Worm (Caenorhabditis elegans): Measurements from ENCODE around the gene emc-5.

The emc-5 gene

ce11 chrII:11473525-11474181, 22.9 kb upstream of the emc-5 start, which contains the start of the genes metl-1 and W02B12.11 (continued):
- TF ChIP-seq hmg-1.2 (GFP tag; IDR thresholded peaks at IDR 0.05) (peak; percentile 92), rcor-1 (GFP tag; IDR thresholded peaks at IDR 0.05) (peak; percentile 92), akir-1 (GFP tag; optimal IDR thresholded peaks at IDR 0.05) (no peak), hmg-20 (GFP tag; IDR thresholded peaks at IDR 0.05) (peak; percentile 80), F57A8.1 (GFP tag; optimal IDR thresholded peaks at IDR 0.05) (no peak), pbrm-1 (GFP tag; IDR thresholded peaks at IDR 0.05) (peak; percentile 90), nhr-90 (tag; optimal IDR thresholded peaks at IDR 0.05) (no peak), attf-6 (GFP tag; IDR thresholded peaks at IDR 0.05) (no peak), xnd-1 (tag; optimal IDR thresholded peaks at IDR 0.05) (peak; percentile 61), lsy-27 (tag; optimal IDR thresholded peaks at IDR 0.05; ENCODE audit: borderline replicate concordance, insufficient read depth) (no peak), madf-6 (GFP tag; IDR thresholded peaks at IDR 0.05) (peak; percentile 91), snpc-3.4 (tag; optimal IDR thresholded peaks at IDR 0.05) (peak; percentile 41), nhr-27 (tag; optimal IDR thresholded peaks at IDR 0.05) (no peak), ceh-27 (GFP tag; optimal IDR thresholded peaks at IDR 0.05) (peak; percentile 43), snpc-4 (GFP tag; optimal IDR thresholded peaks at IDR 0.05) (peak; percentile 16), snpc-4 (tag; optimal IDR thresholded peaks at IDR 0.05) (peak; percentile 61 to 77 (median 70)), let-526 (GFP tag; IDR thresholded peaks at IDR 0.05) (no peak), atf-7 (tag; optimal IDR thresholded peaks at IDR 0.05) (peak; percentile 53), F33H1.4 (GFP tag; IDR thresholded peaks at IDR 0.05) (peak; percentile 75), snpc-1.3 (tag; optimal IDR thresholded peaks at IDR 0.05; ENCODE audit: insufficient read depth) (no peak), D2030.7 (GFP tag; IDR thresholded peaks at IDR 0.05) (peak; percentile 80), F52B5.7 (tag; optimal IDR thresholded peaks at IDR 0.05) (no peak), zfh-2 (GFP tag; conservative IDR thresholded peaks at IDR 0.05) (peak; percentile 69; the same call in 1 of the 2 replicates), dpff-1 (tag; optimal IDR thresholded peaks at IDR 0.05) (no peak), madf-3 (GFP tag; IDR thresholded peaks at IDR 0.05) (peak; percentile 92), hsf-1 (GFP tag; IDR thresholded peaks at IDR 0.05) (peak; percentile 79), ztf-25 (GFP tag; IDR thresholded peaks at IDR 0.05) (no peak), ztf-22 (GFP tag; optimal IDR thresholded peaks at IDR 0.05) (no peak), K12H6.12 (tag; optimal IDR thresholded peaks at IDR 0.05) (peak; percentile 23), somi-1 (GFP tag; optimal IDR thresholded peaks at IDR 0.05) (peak; percentile 50), lir-1 (GFP tag; conservative IDR thresholded peaks at IDR 0.05) (0 out of 2 replicates have a peak, but pooled peaks have one; percentile 30), B0261.1 (tag; optimal IDR thresholded peaks at IDR 0.05) (peak; percentile 3), madf-10 (tag; optimal IDR thresholded peaks at IDR 0.05) (peak; percentile 50), F57C9.4 (tag; optimal IDR thresholded peaks at IDR 0.05) (no peak), ets-4 (GFP tag; optimal IDR thresholded peaks at IDR 0.05) (no peak), attf-5 (GFP tag; optimal IDR thresholded peaks at IDR 0.05) (peak; percentile 78), sdz-38 (tag; optimal IDR thresholded peaks at IDR 0.05) (no peak), ZK185.1 (tag; optimal IDR thresholded peaks at IDR 0.05; ENCODE audit: poor library complexity, severe bottlenecking) (peak; percentile 69), Y53G8AR.9 (GFP tag; conservative IDR thresholded peaks at IDR 0.05) (peak; percentile 93), nhr-80 (tag; optimal IDR thresholded peaks at IDR 0.05) (peak; percentile 55), sea-2 (GFP tag; IDR thresholded peaks at IDR 0.05) (no peak), zim-3 (tag; optimal IDR thresholded peaks at IDR 0.05) (no peak), rec-8 (tag; optimal IDR thresholded peaks at IDR 0.05) (peak in 1 of 2 experiments; percentile 28), egrh-3 (GFP tag; IDR thresholded peaks at IDR 0.05) (no peak), die-1 (tag; optimal IDR thresholded peaks at IDR 0.05) (peak; percentile 33), mes-4 (tag; optimal IDR thresholded peaks at IDR 0.05) (no peak), repo-1 (tag; optimal IDR thresholded peaks at IDR 0.05) (peak; percentile 70)

All from whole organism, young adult.